Fruit fly (Drosophila melanogaster) whole organism, embryonic: ENCODE results near the gene GluProRS.

Experiments used
- CG12236 ChIP-seq: fragments of 200-800 bp; sonication (Bioruptor generic); optimal IDR thresholded peaks from 2 replicates; lab custom pipeline; 2016; ENCODE audit warnings: missing biosample characterization, missing genetic modification characterization
- CG15479 ChIP-seq: fragments of 200-800 bp; sonication (Bioruptor generic); optimal IDR thresholded peaks from 3 replicates; lab custom pipeline; 2019; ENCODE audit warnings: missing biosample characterization, mild to moderate bottlenecking, missing genetic modification characterization, moderate library complexity
- CG15601 ChIP-seq: fragments of 200-800 bp; sonication (Bioruptor generic); optimal IDR thresholded peaks from 3 replicates; lab custom pipeline; 2019; ENCODE audit warnings: missing biosample characterization, mild to moderate bottlenecking, missing genetic modification characterization, moderate library complexity
- CG1603 ChIP-seq: fragments of 200-800 bp; sonication (Bioruptor generic); optimal IDR thresholded peaks from 2 replicates; lab custom pipeline; 2019; ENCODE audit warnings: missing biosample characterization, mild to moderate bottlenecking, missing genetic modification characterization, moderate library complexity
- CG17328 ChIP-seq: fragments of 200-800 bp; sonication (Bioruptor generic); IDR thresholded peaks from 2 replicates; pipeline ENCODE4 v1.3.6; 2022; ENCODE audit warnings: missing biosample characterization, missing genetic modification characterization
- CG17568 ChIP-seq: fragments of 200-800 bp; sonication (Bioruptor generic); optimal IDR thresholded peaks from 2 replicates; lab custom pipeline; 2018; ENCODE audit warnings: missing biosample characterization, mild to moderate bottlenecking, missing genetic modification characterization, moderate library complexity
- CG17612 ChIP-seq: fragments of 200-800 bp; sonication (Bioruptor generic); IDR thresholded peaks from 2 replicates; pipeline ENCODE4 v1.3.6; 2022; ENCODE audit warnings: missing biosample characterization, missing genetic modification characterization
- CG2678 ChIP-seq: fragments of 200-800 bp; sonication (Bioruptor generic); optimal IDR thresholded peaks from 3 replicates; lab custom pipeline; 2019; ENCODE audit warnings: missing biosample characterization, mild to moderate bottlenecking, missing genetic modification characterization, moderate library complexity
- CG2875 ChIP-seq: fragments of 200-800 bp; sonication (Bioruptor generic); optimal IDR thresholded peaks from 2 replicates; lab custom pipeline; 2017; ENCODE audit warnings: missing biosample characterization, mild to moderate bottlenecking, missing genetic modification characterization, missing genetic modification reagents
- CG31365 ChIP-seq: fragments of 200-800 bp; sonication (Bioruptor generic); optimal IDR thresholded peaks from 2 replicates; lab custom pipeline; 2018; ENCODE audit warnings: missing biosample characterization, mild to moderate bottlenecking, missing genetic modification characterization
- CG31388 ChIP-seq: fragments of 200-800 bp; sonication (Bioruptor generic); optimal IDR thresholded peaks from 2 replicates; lab custom pipeline; 2016; ENCODE audit warnings: missing biosample characterization, missing genetic modification characterization
- CG3407 ChIP-seq: fragments of 200-800 bp; sonication (Bioruptor generic); optimal IDR thresholded peaks from 2 replicates; lab custom pipeline; 2018; ENCODE audit warnings: missing biosample characterization, mild to moderate bottlenecking, missing genetic modification characterization
- CG34224 ChIP-seq: fragments of 200-800 bp; sonication (Bioruptor generic); IDR thresholded peaks from 3 replicates; pipeline ENCODE4 v1.3.6; 2022; ENCODE audit warnings: missing biosample characterization, missing genetic modification characterization; ENCODE audit not compliant: partially characterized antibody
- CG4707 ChIP-seq: fragments of 200-800 bp; sonication (Bioruptor generic); optimal IDR thresholded peaks from 2 replicates; lab custom pipeline; 2018; ENCODE audit warnings: missing biosample characterization, mild to moderate bottlenecking, missing genetic modification characterization, moderate library complexity
- CG5245 ChIP-seq: fragments of 200-800 bp; sonication (Bioruptor generic); optimal IDR thresholded peaks from 3 replicates; lab custom pipeline; 2016; ENCODE audit warnings: missing biosample characterization, missing genetic modification characterization
- CG6254 ChIP-seq: fragments of 200-800 bp; sonication (Bioruptor generic); optimal IDR thresholded peaks from 3 replicates; lab custom pipeline; 2017; ENCODE audit warnings: mild to moderate bottlenecking, missing biosample characterization, missing genetic modification reagents, missing genetic modification characterization
- CG7963 ChIP-seq: fragments of 200-800 bp; sonication (Bioruptor generic); IDR thresholded peaks from 3 replicates; pipeline ENCODE4 v1.3.6; 2022; ENCODE audit warnings: missing biosample characterization, missing genetic modification characterization; ENCODE audit not compliant: partially characterized antibody
- CTCF ChIP-seq: fragments of 200-800 bp; sonication (Bioruptor generic); optimal IDR thresholded peaks from 2 replicates; lab custom pipeline; 2017; ENCODE audit warnings: missing biosample characterization, mild to moderate bottlenecking, missing genetic modification characterization, moderate library complexity
- Dek ChIP-seq: fragments of 200-800 bp; sonication (Bioruptor generic); optimal IDR thresholded peaks from 3 replicates; lab custom pipeline; 2019; ENCODE audit warnings: missing biosample characterization, mild to moderate bottlenecking, missing genetic modification characterization, moderate library complexity
- Dip2 ChIP-seq: fragments of 200-800 bp; sonication (Bioruptor generic); IDR thresholded peaks from 2 replicates; pipeline ENCODE4 v1.3.6; 2022; ENCODE audit warnings: missing biosample characterization, missing genetic modification characterization
- Doc2 ChIP-seq: fragments of 200-800 bp; sonication (Bioruptor generic); IDR thresholded peaks from 2 replicates; pipeline ENCODE4 v1.3.6; 2022; ENCODE audit warnings: missing biosample characterization, missing genetic modification characterization
- Doc3 ChIP-seq: fragments of 200-800 bp; sonication (Bioruptor generic); IDR thresholded peaks from 3 replicates; pipeline ENCODE4 v1.3.6; 2022; ENCODE audit warnings: missing biosample characterization, missing genetic modification characterization; ENCODE audit not compliant: partially characterized antibody
- Eip74EF ChIP-seq, 2 experiments: fragments of 200-800 bp in 1 of 2; fragments of >200 bp in 1 of 2; sonication (Bioruptor generic) in 1 of 2; optimal IDR thresholded peaks; 2 replicates each; lab custom pipeline; 2017 to 2019; ENCODE audit warnings: missing biosample characterization in 2 of 2, missing genetic modification characterization in 2 of 2, mild to moderate bottlenecking in 1 of 2, moderate library complexity in 1 of 2
- Fer3 ChIP-seq: fragments of 200-800 bp; sonication (Bioruptor generic); optimal IDR thresholded peaks from 2 replicates; lab custom pipeline; 2018; ENCODE audit warnings: missing biosample characterization, mild to moderate bottlenecking, missing genetic modification characterization, moderate library complexity
- HmgD ChIP-seq: fragments of 200-800 bp; sonication (Bioruptor generic); optimal IDR thresholded peaks from 3 replicates; lab custom pipeline; 2016; ENCODE audit warnings: missing biosample characterization, missing genetic modification characterization
- MTF-1 ChIP-seq: fragments of 200-800 bp; sonication (Bioruptor generic); optimal IDR thresholded peaks from 2 replicates; lab custom pipeline; 2018; ENCODE audit warnings: missing biosample characterization, mild to moderate bottlenecking, missing genetic modification characterization, borderline replicate concordance
- Mes4 ChIP-seq: fragments of 200-800 bp; sonication (Bioruptor generic); optimal IDR thresholded peaks from 2 replicates; lab custom pipeline; 2016; ENCODE audit warnings: missing biosample characterization, missing genetic modification characterization
- NfI ChIP-seq: fragments of 200-800 bp; sonication (Bioruptor generic); optimal IDR thresholded peaks from 3 replicates; lab custom pipeline; 2018; ENCODE audit warnings: missing biosample characterization, mild to moderate bottlenecking, missing genetic modification characterization, moderate library complexity
- Optix ChIP-seq: fragments of 200-800 bp; sonication (Bioruptor generic); IDR thresholded peaks from 3 replicates; pipeline ENCODE4 v1.3.6; 2022; ENCODE audit warnings: missing biosample characterization, missing genetic modification characterization
- PHDP ChIP-seq: fragments of 200-800 bp; sonication (Bioruptor generic); optimal IDR thresholded peaks from 3 replicates; lab custom pipeline; 2018; ENCODE audit warnings: missing biosample characterization, mild to moderate bottlenecking, missing genetic modification characterization, moderate library complexity
- Usf ChIP-seq: fragments of 200-800 bp; sonication (Bioruptor generic); optimal IDR thresholded peaks from 2 replicates; lab custom pipeline; 2017; ENCODE audit warnings: missing genotype, missing biosample characterization, missing genetic modification characterization
- Xbp1 ChIP-seq: fragments of 200-800 bp; sonication (Bioruptor generic); optimal IDR thresholded peaks from 3 replicates; lab custom pipeline; 2016; ENCODE audit warnings: missing biosample characterization, mild to moderate bottlenecking, missing genetic modification characterization
- ac ChIP-seq: fragments of 200-800 bp; sonication (Bioruptor generic); optimal IDR thresholded peaks from 3 replicates; lab custom pipeline; 2017; ENCODE audit warnings: missing biosample characterization, mild to moderate bottlenecking, missing genetic modification characterization
- cato ChIP-seq: fragments of 200-800 bp; sonication (Bioruptor generic); optimal IDR thresholded peaks from 2 replicates; lab custom pipeline; 2016; ENCODE audit warnings: missing biosample characterization, missing genetic modification characterization, borderline replicate concordance
- dm ChIP-seq: fragments of 200-800 bp; sonication (Bioruptor generic); optimal IDR thresholded peaks from 3 replicates; lab custom pipeline; 2016; ENCODE audit warnings: missing biosample characterization, missing genetic modification characterization
- dmrt99B ChIP-seq: fragments of 200-800 bp; sonication (Bioruptor generic); optimal IDR thresholded peaks from 2 replicates; lab custom pipeline; 2018; ENCODE audit warnings: missing biosample characterization, mild to moderate bottlenecking, missing genetic modification characterization, moderate library complexity
- ftz-f1 ChIP-seq: fragments of 200-800 bp; sonication (Bioruptor generic); optimal IDR thresholded peaks from 2 replicates; lab custom pipeline; 2016; ENCODE audit warnings: missing biosample characterization, missing genetic modification characterization
- gce ChIP-seq: fragments of 200-800 bp; sonication (Bioruptor generic); IDR thresholded peaks from 3 replicates; pipeline ENCODE4 v1.3.6; 2022; ENCODE audit warnings: missing biosample characterization, missing genetic modification characterization
- inv ChIP-seq: fragments of 200-800 bp; sonication (Bioruptor generic); IDR thresholded peaks from 2 replicates; pipeline ENCODE4 v1.3.6; 2022; ENCODE audit warnings: missing biosample characterization, missing genetic modification characterization; ENCODE audit not compliant: partially characterized antibody
- jumu ChIP-seq: fragments of 200-800 bp; sonication (Bioruptor generic); optimal IDR thresholded peaks from 3 replicates; lab custom pipeline; 2016; ENCODE audit warnings: missing biosample characterization, missing genetic modification characterization
- klu ChIP-seq: fragments of 200-800 bp; sonication (Bioruptor generic); IDR thresholded peaks from 2 replicates; pipeline ENCODE4 v1.3.6; 2022; ENCODE audit warnings: missing biosample characterization, missing genetic modification characterization
- peb ChIP-seq: fragments of 200-800 bp; sonication (Bioruptor generic); IDR thresholded peaks from 2 replicates; pipeline ENCODE4 v1.3.6; 2022; ENCODE audit warnings: missing biosample characterization, missing genetic modification characterization
- pfk ChIP-seq: fragments of 200-800 bp; sonication (Bioruptor generic); optimal IDR thresholded peaks from 2 replicates; lab custom pipeline; 2018; ENCODE audit warnings: missing biosample characterization, mild to moderate bottlenecking, missing genetic modification characterization, moderate library complexity
- phol ChIP-seq: fragments of 200-800 bp; sonication (Bioruptor generic); optimal IDR thresholded peaks from 3 replicates; lab custom pipeline; 2018; ENCODE audit warnings: missing biosample characterization, mild to moderate bottlenecking, missing genetic modification characterization, moderate library complexity
- pum ChIP-seq: fragments of 200-800 bp; sonication (Bioruptor generic); optimal IDR thresholded peaks from 2 replicates; lab custom pipeline; 2016; ENCODE audit warnings: missing biosample characterization, missing genetic modification characterization
- sima ChIP-seq: fragments of 200-800 bp; sonication (Bioruptor generic); optimal IDR thresholded peaks from 2 replicates; lab custom pipeline; 2016; ENCODE audit warnings: missing biosample characterization, missing genetic modification characterization
- sisA ChIP-seq: fragments of 200-800 bp; sonication (Bioruptor generic); IDR thresholded peaks from 2 replicates; pipeline ENCODE4 v1.3.6; 2022; ENCODE audit warnings: missing biosample characterization, missing genetic modification characterization
- slou ChIP-seq: fragments of 200-800 bp; sonication (Bioruptor generic); optimal IDR thresholded peaks from 3 replicates; lab custom pipeline; 2016; ENCODE audit warnings: missing biosample characterization, missing genetic modification characterization
- tll ChIP-seq, 2 experiments: fragments of 200-800 bp in 1 of 2; fragments of >200 bp in 1 of 2; sonication (Bioruptor generic) in 1 of 2; optimal IDR thresholded peaks; 2 replicates each; lab custom pipeline; 2017 to 2019; ENCODE audit warnings: missing biosample characterization in 2 of 2, missing genetic modification characterization in 2 of 2, mild to moderate bottlenecking in 1 of 2, moderate library complexity in 1 of 2
- toy ChIP-seq: fragments of 200-800 bp; sonication (Bioruptor generic); IDR thresholded peaks from 2 replicates; pipeline ENCODE4 v1.3.6; 2022; ENCODE audit warnings: missing biosample characterization, missing genetic modification characterization
- zen ChIP-seq: fragments of 200-800 bp; sonication (Bioruptor generic); optimal IDR thresholded peaks from 3 replicates; lab custom pipeline; 2018; ENCODE audit warnings: missing biosample characterization, mild to moderate bottlenecking, missing genetic modification characterization, moderate library complexity

GluProRS gene

dm6 chr3R:23969449-23969848 lies 11.3 kb upstream of the GluProRS start (continued):
- TF ChIP-seq CG4707 (GFP tag; lab: Kevin White, UChicago) = no peak
- TF ChIP-seq zen (tag; lab: Kevin White, UChicago) = no peak
- no peak for TF ChIP-seq Mes4 (GFP tag; lab: Kevin White, UChicago)
- TF ChIP-seq MTF-1 (GFP tag; lab: Kevin White, UChicago) = no peak
- no peak for TF ChIP-seq tll (GFP tag; optimal IDR thresholded peaks at IDR 0.05; lab: Kevin White, UChicago)
- TF ChIP-seq CG2678 = peak; percentile 78
- TF ChIP-seq cato (GFP tag; lab: Kevin White, UChicago) = no peak
- TF ChIP-seq CG1603 (tag; lab: Kevin White, UChicago) = no peak
- peak; percentile 61 for TF ChIP-seq Fer3 (tag; lab: Kevin White, UChicago)
- TF ChIP-seq slou (GFP tag; lab: Kevin White, UChicago) = no peak
- no peak for TF ChIP-seq CG34224
- TF ChIP-seq CG17568 (GFP tag; lab: Kevin White, UChicago) = no peak
- TF ChIP-seq CG17612 = no peak
- no peak for TF ChIP-seq inv
- TF ChIP-seq CG15479 (GFP tag; lab: Kevin White, UChicago) = no peak
- no peak for TF ChIP-seq dm
- no peak for TF ChIP-seq CG6254 (GFP tag; lab: Kevin White, UChicago)
- no peak for TF ChIP-seq Usf (GFP tag; lab: Kevin White, UChicago)
- no peak for TF ChIP-seq HmgD (GFP tag; lab: Kevin White, UChicago)
- no peak for TF ChIP-seq CG31388 (GFP tag; lab: Kevin White, UChicago)
- peak; percentile 55 for TF ChIP-seq phol (tag; lab: Kevin White, UChicago)
- no peak for TF ChIP-seq CG31365 (tag; lab: Kevin White, UChicago)
- TF ChIP-seq Dip2 = no peak
- TF ChIP-seq CG3407 (GFP tag; lab: Kevin White, UChicago) = peak; percentile 32
- TF ChIP-seq CG2875 (GFP tag; lab: Kevin White, UChicago) = no peak
- no peak for TF ChIP-seq pum (GFP tag; lab: Kevin White, UChicago)
- TF ChIP-seq CG17328 (GFP tag; lab: Robert Waterston, UW) = peak; percentile 42; the same call in 1 of the 2 replicates
- TF ChIP-seq klu (GFP tag; lab: Robert Waterston, UW) = peak; percentile 49; the same call in 1 of the 2 replicates
- TF ChIP-seq NfI = peak; percentile 47
- no peak for TF ChIP-seq CG12236
- TF ChIP-seq toy = no peak
- TF ChIP-seq CG5245 (GFP tag; lab: Kevin White, UChicago) = no peak
- TF ChIP-seq gce = no peak
- TF ChIP-seq Optix (GFP tag; lab: Robert Waterston, UW) = no peak
- peak in 1 of 2 experiments; percentile 22 for TF ChIP-seq Eip74EF (GFP tag; optimal IDR thresholded peaks at IDR 0.05; lab: Kevin White, UChicago)
- no peak for TF ChIP-seq CTCF (GFP tag; lab: Kevin White, UChicago)
- TF ChIP-seq pfk (GFP tag; lab: Kevin White, UChicago) = no peak
- TF ChIP-seq PHDP (tag; lab: Kevin White, UChicago) = peak; percentile 67
- peak; percentile 25 for TF ChIP-seq CG15601 (tag; lab: Kevin White, UChicago)
- TF ChIP-seq ac (GFP tag; lab: Kevin White, UChicago) = no peak
- TF ChIP-seq peb (GFP tag; lab: Robert Waterston, UW) = no peak
- TF ChIP-seq Doc3 (GFP tag; lab: Robert Waterston, UW) = no peak
- TF ChIP-seq sima = no peak
- no peak for TF ChIP-seq Doc2 (GFP tag; lab: Robert Waterston, UW)
- no peak for TF ChIP-seq jumu (GFP tag; lab: Kevin White, UChicago)
- TF ChIP-seq CG7963 (GFP tag; lab: Robert Waterston, UW) = no peak
- TF ChIP-seq sisA (GFP tag; lab: Robert Waterston, UW) = peak; percentile 27; the same call in 1 of the 2 replicates
- peak; percentile 29 for TF ChIP-seq Dek (tag; lab: Kevin White, UChicago)
- no peak for TF ChIP-seq ftz-f1 (GFP tag; lab: Kevin White, UChicago)
- peak; percentile 58 for TF ChIP-seq dmrt99B (tag; lab: Kevin White, UChicago)
- TF ChIP-seq Xbp1 = peak; percentile 15
